Worm (Caenorhabditis elegans) whole organism, young adult: ENCODE measurements around the gene srh-61.

ENCODE experiments used
- F39B2.1 ChIP-seq: fragments of 200-800 bp; sonication (Bioruptor generic); IDR thresholded peaks from 2 replicates; pipeline ENCODE4 v1.3.6; 2022; ENCODE audit warnings: missing genetic modification reagents, missing genetic modification characterization, missing compliant biosample characterization
- unc-62 ChIP-seq: fragments of 150-350 bp; optimal IDR thresholded peaks from 2 replicates; lab custom pipeline; 2014; ENCODE audit warnings: missing biosample characterization, missing genetic modification reagents, missing genetic modification characterization

DNA sequence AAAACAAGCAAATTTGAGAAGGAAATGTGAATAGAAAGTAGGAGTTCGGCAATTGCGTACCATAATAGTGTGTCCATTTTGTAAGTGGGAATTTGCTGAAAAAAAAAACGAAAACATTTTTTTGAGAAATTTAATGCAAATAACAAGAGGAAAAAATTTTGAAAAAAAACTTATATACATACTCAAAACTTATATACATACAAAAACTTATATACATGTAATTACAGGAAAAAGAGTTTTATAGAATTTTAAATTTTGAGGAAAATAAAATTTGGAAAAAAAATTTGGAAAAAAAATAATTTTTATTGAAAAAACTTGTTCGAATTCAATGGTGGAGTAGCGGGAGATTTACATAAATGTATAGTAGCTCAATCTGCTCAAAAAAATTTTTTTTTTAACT, 13.4 kb downstream of the srh-61 start, which contains the start of gene ador-1:
- TF ChIP-seq F39B2.1 (GFP tag; lab: Robert Waterston, UW) = no peak
- no peak for TF ChIP-seq unc-62 (GFP tag; lab: Kevin White, UChicago)
